Worm (Caenorhabditis elegans) whole organism, L4 larva: Measurements from ENCODE around the gene smgl-2.

Source experiments
- dmd-8 ChIP-seq: fragments of 200-800 bp; sonication (Bioruptor generic); IDR thresholded peaks from 2 replicates; pipeline ENCODE4 v1.3.6; 2022; ENCODE audit warnings: missing genetic modification characterization, missing compliant biosample characterization
- nhr-42 ChIP-seq: fragments of 200-800 bp; sonication (Bioruptor generic); IDR thresholded peaks from 2 replicates; pipeline ENCODE4 v1.3.6; 2022; ENCODE audit warnings: missing genetic modification characterization, missing compliant biosample characterization

DNA sequence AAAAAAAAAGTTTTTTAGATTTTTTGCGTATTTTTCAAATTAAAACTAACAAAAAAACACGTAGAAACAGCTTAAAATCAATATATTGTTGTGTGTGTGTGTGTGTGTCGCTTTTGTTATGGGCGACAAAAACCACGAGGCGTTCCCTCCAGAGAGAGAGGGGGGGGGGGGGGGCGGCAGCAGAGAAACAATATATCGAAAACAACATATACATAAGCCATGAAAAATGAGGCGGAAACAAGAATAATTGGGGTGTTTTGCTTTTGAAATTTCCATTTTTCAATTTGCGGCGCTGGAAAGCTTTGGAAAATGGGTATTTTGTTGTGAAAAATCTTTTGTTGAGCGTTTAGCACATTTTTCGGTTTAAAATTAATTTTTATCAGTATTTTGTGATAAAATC, 603 bp upstream of the smgl-2 start, which contains the start of gene Y37E11AM.2:
- TF ChIP-seq nhr-42 (GFP tag; lab: Robert Waterston, UW) (no peak), dmd-8 (GFP tag; lab: Robert Waterston, UW) (no peak)
